Fruit fly (Drosophila melanogaster) whole organism, embryonic: ENCODE data around the gene CG33284.
A peak's percentile ranks its signal among the peaks of the same experiment; 100 is the strongest.

Experiments
- Adf1 ChIP-seq: fragments of 200-800 bp; sonication (Bioruptor generic); IDR thresholded peaks from 2 replicates; pipeline ENCODE4 v1.3.6; 2022; ENCODE audit warnings: missing biosample characterization, missing genetic modification characterization
- Bteb2 ChIP-seq: fragments of 200-800 bp; sonication (Bioruptor generic); optimal IDR thresholded peaks from 2 replicates; lab custom pipeline; 2016; ENCODE audit warnings: missing biosample characterization, missing genetic modification characterization
- CG10366 ChIP-seq: fragments of 200-800 bp; sonication (Bioruptor generic); IDR thresholded peaks from 2 replicates; pipeline ENCODE4 v1.3.6; 2022; ENCODE audit warnings: missing biosample characterization, missing genetic modification characterization
- CG10431 ChIP-seq: fragments of 200-800 bp; sonication (Bioruptor generic); optimal IDR thresholded peaks from 3 replicates; lab custom pipeline; 2018; ENCODE audit warnings: missing biosample characterization, mild to moderate bottlenecking, missing genetic modification characterization
- CG11504 ChIP-seq: fragments of 200-800 bp; sonication (Bioruptor generic); optimal IDR thresholded peaks from 3 replicates; lab custom pipeline; 2019; ENCODE audit warnings: missing biosample characterization, mild to moderate bottlenecking, missing genetic modification characterization, moderate library complexity
- CG11696 ChIP-seq: fragments of 200-800 bp; sonication (Bioruptor generic); IDR thresholded peaks from 2 replicates; pipeline ENCODE4 v1.3.6; 2022; ENCODE audit warnings: missing biosample characterization, missing genetic modification characterization
- CG13775 ChIP-seq: fragments of 200-800 bp; sonication (Bioruptor generic); optimal IDR thresholded peaks from 3 replicates; lab custom pipeline; 2017; ENCODE audit warnings: missing biosample characterization, mild to moderate bottlenecking, missing genetic modification characterization
- CG14014 ChIP-seq: fragments of 200-800 bp; sonication (Bioruptor generic); IDR thresholded peaks from 2 replicates; pipeline ENCODE4 v1.3.6; 2022; ENCODE audit warnings: missing biosample characterization, missing genetic modification characterization
- CG14965 ChIP-seq: fragments of 200-800 bp; sonication (Bioruptor generic); optimal IDR thresholded peaks from 2 replicates; lab custom pipeline; 2016; ENCODE audit warnings: missing biosample characterization, missing genetic modification characterization, borderline replicate concordance
- CG15011 ChIP-seq: fragments of 200-800 bp; sonication (Bioruptor generic); optimal IDR thresholded peaks from 3 replicates; lab custom pipeline; 2018; ENCODE audit warnings: missing biosample characterization, mild to moderate bottlenecking, missing genetic modification characterization
- CG15073 ChIP-seq: fragments of 200-800 bp; sonication (Bioruptor generic); optimal IDR thresholded peaks from 2 replicates; lab custom pipeline; 2016; ENCODE audit warnings: missing biosample characterization, missing genetic modification characterization
- CG16863 ChIP-seq: fragments of 200-800 bp; sonication (Bioruptor generic); optimal IDR thresholded peaks from 3 replicates; lab custom pipeline; 2016; ENCODE audit warnings: missing biosample characterization, missing genetic modification characterization
- CG17186 ChIP-seq: fragments of 200-800 bp; sonication (Bioruptor generic); optimal IDR thresholded peaks from 3 replicates; lab custom pipeline; 2017; ENCODE audit warnings: missing biosample characterization, missing genetic modification reagents, missing genetic modification characterization
- CG17612 ChIP-seq: fragments of 200-800 bp; sonication (Bioruptor generic); IDR thresholded peaks from 2 replicates; pipeline ENCODE4 v1.3.6; 2022; ENCODE audit warnings: missing biosample characterization, missing genetic modification characterization
- CG2129 ChIP-seq: fragments of 200-800 bp; sonication (Bioruptor generic); IDR thresholded peaks from 2 replicates; pipeline ENCODE4 v1.3.6; 2022; ENCODE audit warnings: missing biosample characterization, missing genetic modification characterization; ENCODE audit not compliant: partially characterized antibody
- CG32532 ChIP-seq: fragments of 200-800 bp; sonication (Bioruptor generic); IDR thresholded peaks from 2 replicates; pipeline ENCODE4 v1.3.6; 2022; ENCODE audit warnings: missing biosample characterization, missing genetic modification characterization
- CG4617 ChIP-seq: fragments of 200-800 bp; sonication (Bioruptor generic); optimal IDR thresholded peaks from 3 replicates; lab custom pipeline; 2016; ENCODE audit warnings: missing biosample characterization, missing genetic modification characterization, borderline replicate concordance
- CG6254 ChIP-seq: fragments of 200-800 bp; sonication (Bioruptor generic); optimal IDR thresholded peaks from 3 replicates; lab custom pipeline; 2017; ENCODE audit warnings: mild to moderate bottlenecking, missing biosample characterization, missing genetic modification reagents, missing genetic modification characterization
- CG6272 ChIP-seq: fragments of 200-800 bp; sonication (Bioruptor generic); IDR thresholded peaks from 2 replicates; pipeline ENCODE4 v1.3.6; 2022; ENCODE audit warnings: missing biosample characterization, missing genetic modification characterization
- CG6791 ChIP-seq: fragments of 200-800 bp; sonication (Bioruptor generic); IDR thresholded peaks from 3 replicates; pipeline ENCODE4 v1.3.6; 2022; ENCODE audit warnings: missing biosample characterization, missing genetic modification characterization; ENCODE audit not compliant: partially characterized antibody
- CG9932 ChIP-seq: fragments of 200-800 bp; sonication (Bioruptor generic); IDR thresholded peaks from 2 replicates; pipeline ENCODE4 v1.3.6; 2022; ENCODE audit warnings: missing biosample characterization, missing genetic modification characterization
- D19B ChIP-seq: fragments of 200-800 bp; sonication (Bioruptor generic); optimal IDR thresholded peaks from 2 replicates; lab custom pipeline; 2017; ENCODE audit warnings: missing biosample characterization, mild to moderate bottlenecking, missing genetic modification characterization
- Dek ChIP-seq: fragments of 200-800 bp; sonication (Bioruptor generic); optimal IDR thresholded peaks from 3 replicates; lab custom pipeline; 2019; ENCODE audit warnings: missing biosample characterization, mild to moderate bottlenecking, missing genetic modification characterization, moderate library complexity
- E2f2 ChIP-seq: fragments of 200-800 bp; sonication (Bioruptor generic); IDR thresholded peaks from 2 replicates; pipeline ENCODE4 v1.3.6; 2022; ENCODE audit warnings: missing biosample characterization, missing genetic modification characterization
- HLH3B ChIP-seq: fragments of 200-800 bp; sonication (Bioruptor generic); IDR thresholded peaks from 2 replicates; pipeline ENCODE4 v1.3.6; 2022; ENCODE audit warnings: missing biosample characterization, missing genetic modification characterization
- Hr3 ChIP-seq: fragments of 200-800 bp; sonication (Bioruptor generic); optimal IDR thresholded peaks from 3 replicates; lab custom pipeline; 2016; ENCODE audit warnings: missing biosample characterization, missing genetic modification characterization
- MTF-1 ChIP-seq: fragments of 200-800 bp; sonication (Bioruptor generic); optimal IDR thresholded peaks from 2 replicates; lab custom pipeline; 2018; ENCODE audit warnings: missing biosample characterization, mild to moderate bottlenecking, missing genetic modification characterization, borderline replicate concordance
- Pdp1 ChIP-seq, 2 experiments: fragments of 200-800 bp; sonication (Bioruptor generic); optimal IDR thresholded peaks; 3 replicates each; lab custom pipeline; 2016; ENCODE audit warnings: missing biosample characterization in 2 of 2, missing genetic modification characterization in 2 of 2, mild to moderate bottlenecking in 1 of 2, moderate library complexity in 1 of 2
- Poxn ChIP-seq: fragments of 200-800 bp; sonication (Bioruptor generic); IDR thresholded peaks from 2 replicates; pipeline ENCODE4 v1.3.6; 2022; ENCODE audit warnings: missing biosample characterization, missing genetic modification characterization
- Rx ChIP-seq: fragments of 200-800 bp; sonication (Bioruptor generic); IDR thresholded peaks from 2 replicates; pipeline ENCODE4 v1.3.6; 2022; ENCODE audit warnings: missing biosample characterization, missing genetic modification characterization
- al ChIP-seq: fragments of 200-800 bp; sonication (Bioruptor generic); IDR thresholded peaks from 2 replicates; pipeline ENCODE4 v1.3.6; 2022; ENCODE audit warnings: missing biosample characterization, missing genetic modification characterization
- ap ChIP-seq: fragments of 200-800 bp; sonication (Bioruptor generic); IDR thresholded peaks from 2 replicates; pipeline ENCODE4 v1.3.6; 2022; ENCODE audit warnings: missing biosample characterization, missing genetic modification characterization
- ash1 ChIP-seq: fragments of 200-800 bp; sonication (Bioruptor generic); optimal IDR thresholded peaks from 2 replicates; lab custom pipeline; 2018; ENCODE audit warnings: missing biosample characterization, mild to moderate bottlenecking, missing genetic modification characterization
- cato ChIP-seq: fragments of 200-800 bp; sonication (Bioruptor generic); optimal IDR thresholded peaks from 2 replicates; lab custom pipeline; 2016; ENCODE audit warnings: missing biosample characterization, missing genetic modification characterization, borderline replicate concordance
- chinmo ChIP-seq: fragments of 200-800 bp; sonication (Bioruptor generic); IDR thresholded peaks from 4 replicates; pipeline ENCODE4 v1.3.6; 2022; ENCODE audit warnings: missing biosample characterization, missing genetic modification characterization; ENCODE audit not compliant: partially characterized antibody
- crc ChIP-seq: fragments of 200-800 bp; sonication (Bioruptor generic); optimal IDR thresholded peaks from 2 replicates; lab custom pipeline; 2016; ENCODE audit warnings: missing biosample characterization, missing genetic modification characterization
- esg ChIP-seq: fragments of 200-800 bp; sonication (Bioruptor generic); conservative IDR thresholded peaks from 2 replicates; pipeline ENCODE4 v1.3.6; 2022; ENCODE audit warnings: missing biosample characterization, missing genetic modification characterization
- fd102C ChIP-seq: fragments of 200-800 bp; sonication (Bioruptor generic); optimal IDR thresholded peaks from 2 replicates; lab custom pipeline; 2018; ENCODE audit warnings: missing biosample characterization, mild to moderate bottlenecking, missing genetic modification characterization, moderate library complexity
- fd3F ChIP-seq: fragments of 200-800 bp; sonication (Bioruptor generic); optimal IDR thresholded peaks from 2 replicates; lab custom pipeline; 2018; ENCODE audit warnings: missing biosample characterization, mild to moderate bottlenecking, missing genetic modification characterization, moderate library complexity
- fd64A ChIP-seq: fragments of 200-800 bp; sonication (Bioruptor generic); optimal IDR thresholded peaks from 3 replicates; lab custom pipeline; 2018; ENCODE audit warnings: missing biosample characterization, mild to moderate bottlenecking, missing genetic modification characterization
- ham ChIP-seq: fragments of 200-800 bp; sonication (Bioruptor generic); IDR thresholded peaks from 2 replicates; pipeline ENCODE4 v1.3.6; 2022; ENCODE audit warnings: missing biosample characterization, missing genetic modification characterization
- kni ChIP-seq: fragments of 200-800 bp; sonication (Bioruptor generic); optimal IDR thresholded peaks from 3 replicates; lab custom pipeline; 2017; ENCODE audit warnings: mild to moderate bottlenecking, missing biosample characterization, missing genetic modification reagents, missing genetic modification characterization
- lola ChIP-seq, 3 experiments: fragments of >200 bp in 2 of 3; fragments of 200-800 bp in 1 of 3; sonication (Bioruptor generic) in 1 of 3; optimal IDR thresholded peaks; 2 replicates each; lab custom pipeline; 2017 to 2019; ENCODE audit warnings: missing biosample characterization in 3 of 3, missing genetic modification characterization in 3 of 3, mild to moderate bottlenecking in 1 of 3, moderate library complexity in 1 of 3
- mam ChIP-seq: fragments of 200-800 bp; sonication (Bioruptor generic); optimal IDR thresholded peaks from 3 replicates; lab custom pipeline; 2016; ENCODE audit warnings: missing biosample characterization, missing genetic modification characterization
- org-1 ChIP-seq: fragments of 200-800 bp; sonication (Bioruptor generic); optimal IDR thresholded peaks from 2 replicates; lab custom pipeline; 2017; ENCODE audit warnings: missing biosample characterization, missing genetic modification characterization
- pfk ChIP-seq: fragments of 200-800 bp; sonication (Bioruptor generic); optimal IDR thresholded peaks from 2 replicates; lab custom pipeline; 2018; ENCODE audit warnings: missing biosample characterization, mild to moderate bottlenecking, missing genetic modification characterization, moderate library complexity
- row ChIP-seq: fragments of 200-800 bp; sonication (Bioruptor generic); IDR thresholded peaks from 3 replicates; pipeline ENCODE4 v1.3.6; 2022; ENCODE audit warnings: missing biosample characterization, missing genetic modification characterization
- sr ChIP-seq: fragments of 200-800 bp; sonication (Bioruptor generic); IDR thresholded peaks from 3 replicates; pipeline ENCODE4 v1.3.6; 2022; ENCODE audit warnings: missing biosample characterization, missing genetic modification characterization
- tll ChIP-seq, 2 experiments: fragments of 200-800 bp in 1 of 2; fragments of >200 bp in 1 of 2; sonication (Bioruptor generic) in 1 of 2; optimal IDR thresholded peaks; 2 replicates each; lab custom pipeline; 2017 to 2019; ENCODE audit warnings: missing biosample characterization in 2 of 2, missing genetic modification characterization in 2 of 2, mild to moderate bottlenecking in 1 of 2, moderate library complexity in 1 of 2
- vfl ChIP-seq: fragments of 200-800 bp; sonication (Bioruptor generic); optimal IDR thresholded peaks from 2 replicates; lab custom pipeline; 2016; ENCODE audit warnings: missing biosample characterization, missing genetic modification characterization

Gene CG33284

dm6 chr3L:21130839-21131410 lies 7.4 kb downstream of the CG33284 start, which contains the start of gene ko (continued):
- TF ChIP-seq crc (GFP tag; lab: Kevin White, UChicago) (no peak), pfk (GFP tag; lab: Kevin White, UChicago) (no peak), org-1 (GFP tag; lab: Kevin White, UChicago) (peak; percentile 29), Adf1 (GFP tag; lab: Robert Waterston, UW) (no peak), lola (GFP tag; optimal IDR thresholded peaks at IDR 0.05; lab: Kevin White, UChicago) (no peak), CG11696 (GFP tag; lab: Robert Waterston, UW) (no peak), vfl (GFP tag; lab: Kevin White, UChicago) (no peak), CG14965 (GFP tag; lab: Kevin White, UChicago) (no peak), CG6254 (GFP tag; lab: Kevin White, UChicago) (peak; percentile 59), chinmo (GFP tag; lab: Robert Waterston, UW) (peak; percentile 28; the same call in 1 of the 4 replicates), ham (GFP tag; lab: Robert Waterston, UW) (no peak), cato (GFP tag; lab: Kevin White, UChicago) (no peak), kni (peak; percentile 84), CG2129 (no peak), CG6791 (GFP tag; lab: Robert Waterston, UW) (no peak), mam (GFP tag; lab: Kevin White, UChicago) (no peak), D19B (GFP tag; lab: Kevin White, UChicago) (no peak), MTF-1 (peak; percentile 74), al (GFP tag; lab: Robert Waterston, UW) (no peak), CG9932 (GFP tag; lab: Robert Waterston, UW) (no peak), Dek (tag; lab: Kevin White, UChicago) (no peak), CG4617 (GFP tag; lab: Kevin White, UChicago) (no peak), CG11504 (no peak), CG15073 (no peak), Poxn (GFP tag; lab: Robert Waterston, UW) (no peak), Rx (GFP tag; lab: Robert Waterston, UW) (no peak), esg (GFP tag; lab: Robert Waterston, UW) (no peak), fd64A (GFP tag; lab: Kevin White, UChicago) (peak; percentile 86), CG10431 (peak; percentile 64), ap (no peak), Hr3 (GFP tag; lab: Kevin White, UChicago) (no peak), Pdp1 (GFP tag; optimal IDR thresholded peaks at IDR 0.05; lab: Kevin White, UChicago) (peak in 1 of 2 experiments; percentile 43), CG13775 (no peak), CG17612 (no peak), Bteb2 (GFP tag; lab: Kevin White, UChicago) (no peak), fd102C (GFP tag; lab: Kevin White, UChicago) (no peak), CG14014 (GFP tag; lab: Robert Waterston, UW) (no peak), sr (GFP tag; lab: Robert Waterston, UW) (no peak; the same call in 2 of the 3 replicates), CG17186 (GFP tag; lab: Kevin White, UChicago) (no peak), HLH3B (GFP tag; lab: Robert Waterston, UW) (peak; percentile 24; the same call in 1 of the 2 replicates), CG15011 (GFP tag; lab: Kevin White, UChicago) (peak; percentile 21), ash1 (GFP tag; lab: Kevin White, UChicago) (no peak), row (GFP tag; lab: Robert Waterston, UW) (no peak), tll (GFP tag; optimal IDR thresholded peaks at IDR 0.05; lab: Kevin White, UChicago) (no peak), CG6272 (GFP tag; lab: Robert Waterston, UW) (no peak), CG10366 (no peak), CG16863 (peak; percentile 35), fd3F (GFP tag; lab: Kevin White, UChicago) (no peak), E2f2 (GFP tag; lab: Robert Waterston, UW) (no peak; the same call in 1 of the 2 replicates), CG32532 (GFP tag; lab: Robert Waterston, UW) (no peak)
